Worm (Caenorhabditis elegans) whole organism, L1 larva: Measurements from ENCODE around the gene ZK632.14.

Experiments used
- fkh-8 ChIP-seq: sonication (generic microtip); optimal IDR thresholded peaks from 2 replicates; lab custom pipeline; 2016; ENCODE audit warnings: mild to moderate bottlenecking, missing genetic modification characterization, missing compliant biosample characterization
- snpc-4 ChIP-seq: fragments of 150-350 bp; optimal IDR thresholded peaks from 2 replicates; lab custom pipeline; 2014; ENCODE audit warnings: missing biosample characterization, missing genetic modification characterization
- ztf-11 ChIP-seq, 2 experiments: sonication (generic microtip); optimal IDR thresholded peaks; 2 replicates each; lab custom pipeline; 2016 to 2017; ENCODE audit warnings: missing genetic modification characterization in 2 of 2, missing biosample characterization in 1 of 2, missing compliant biosample characterization in 1 of 2

DNA sequence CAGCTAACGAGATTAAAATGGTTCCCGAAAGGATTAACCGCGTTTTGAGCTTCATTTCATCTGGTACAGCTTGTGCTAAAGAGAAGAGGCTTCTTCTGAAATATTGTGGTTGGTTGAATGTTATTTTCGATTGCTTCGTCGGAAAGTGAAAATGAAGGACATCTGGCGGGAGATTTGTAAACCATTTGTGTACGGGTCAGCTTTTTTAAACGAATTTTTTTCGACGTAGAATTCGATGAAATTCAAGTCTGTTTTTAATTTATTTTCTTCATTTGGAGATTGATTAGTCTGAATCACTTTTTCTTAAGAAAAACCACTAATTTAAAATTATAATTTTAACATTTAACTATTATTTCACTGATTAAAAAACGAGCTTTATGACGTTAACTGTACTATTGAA, 33.0 kb upstream of the ZK632.14 start, which contains the start of gene sqv-3:
- TF ChIP-seq ztf-11 (tag; optimal IDR thresholded peaks at IDR 0.05; lab: Kevin White, UChicago) (no peak), snpc-4 (tag; lab: Kevin White, UChicago) (no peak), fkh-8 (tag; lab: Kevin White, UChicago) (no peak)
